Worm (Caenorhabditis elegans): ENCODE data around the gene Y39G8B.10.

Y39G8B.10 gene

ce11 chrII:13976161-13976560, 6.8 kb downstream of the Y39G8B.10 start, which contains the start of gene Y39G8B.2 (continued):
- TF ChIP-seq syd-9 (tag; optimal IDR thresholded peaks at IDR 0.05) (peak; percentile 52), C08G9.2 (tag; optimal IDR thresholded peaks at IDR 0.05) (peak; percentile 48), lin-11 (tag; optimal IDR thresholded peaks at IDR 0.05) (peak; percentile 9), dmd-4 (tag; optimal IDR thresholded peaks at IDR 0.05; ENCODE audit: borderline replicate concordance) (no peak), hlh-6 (tag; optimal IDR thresholded peaks at IDR 0.05) (no peak), ttx-3 (tag; optimal IDR thresholded peaks at IDR 0.05) (no peak), gmeb-2 (tag; optimal IDR thresholded peaks at IDR 0.05) (peak; percentile 20), fax-1 (tag; optimal IDR thresholded peaks at IDR 0.05) (no peak), rnt-1 (tag; optimal IDR thresholded peaks at IDR 0.05) (peak; percentile 36), ceh-22 (tag; optimal IDR thresholded peaks at IDR 0.05) (no peak), ahr-1 (tag; optimal IDR thresholded peaks at IDR 0.05) (no peak), K09A11.1 (tag; optimal IDR thresholded peaks at IDR 0.05; ENCODE audit: insufficient read depth) (peak; percentile 33), ceh-14 (tag; optimal IDR thresholded peaks at IDR 0.05) (peak; percentile 55), hlh-8 (tag; optimal IDR thresholded peaks at IDR 0.05) (no peak), ceh-24 (tag; optimal IDR thresholded peaks at IDR 0.05) (no peak), pat-9 (tag; optimal IDR thresholded peaks at IDR 0.05) (peak; percentile 8), Y22D7AL.16 (tag; optimal IDR thresholded peaks at IDR 0.05) (no peak), madf-2 (tag; optimal IDR thresholded peaks at IDR 0.05) (peak; percentile 41), fkh-6 (tag; optimal IDR thresholded peaks at IDR 0.05) (no peak), pax-1 (tag; optimal IDR thresholded peaks at IDR 0.05) (no peak), F13H6.1 (tag; optimal IDR thresholded peaks at IDR 0.05) (no peak), dve-1 (tag; optimal IDR thresholded peaks at IDR 0.05) (peak; percentile 59), che-1 (tag; optimal IDR thresholded peaks at IDR 0.05) (no peak), hlh-30 (tag; optimal IDR thresholded peaks at IDR 0.05; ENCODE audit: insufficient read depth) (peak; percentile 32)

DNA sequence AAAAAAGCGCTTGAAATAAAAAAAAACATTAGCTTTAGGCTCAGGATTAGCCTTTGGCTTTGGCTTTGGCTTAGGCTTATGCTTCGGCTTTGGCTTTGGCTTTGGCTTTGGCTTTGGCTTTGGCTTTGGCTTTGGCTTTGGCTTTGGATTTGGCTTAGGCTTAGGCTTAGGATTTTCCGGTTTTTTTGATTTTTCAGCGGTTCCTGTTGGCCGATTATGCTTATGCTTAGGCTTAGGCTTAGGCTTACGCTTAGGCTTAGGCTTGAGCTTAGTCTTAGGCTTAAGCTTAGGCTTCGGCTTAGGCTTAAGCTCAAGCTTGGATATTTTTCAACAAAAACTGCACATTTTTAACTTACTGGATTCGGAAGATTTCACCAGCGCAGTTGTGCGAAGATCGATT, 8.8 kb downstream of the Y39G8B.10 start:
- TF ChIP-seq ceh-48 (tag; optimal IDR thresholded peaks at IDR 0.05) = no peak
- TF ChIP-seq dve-1 (tag; optimal IDR thresholded peaks at IDR 0.05) = peak; percentile 45
- no peak for TF ChIP-seq nhr-232 (tag; optimal IDR thresholded peaks at IDR 0.05)
- TF ChIP-seq lim-6 (tag; optimal IDR thresholded peaks at IDR 0.05) = no peak

DNA sequence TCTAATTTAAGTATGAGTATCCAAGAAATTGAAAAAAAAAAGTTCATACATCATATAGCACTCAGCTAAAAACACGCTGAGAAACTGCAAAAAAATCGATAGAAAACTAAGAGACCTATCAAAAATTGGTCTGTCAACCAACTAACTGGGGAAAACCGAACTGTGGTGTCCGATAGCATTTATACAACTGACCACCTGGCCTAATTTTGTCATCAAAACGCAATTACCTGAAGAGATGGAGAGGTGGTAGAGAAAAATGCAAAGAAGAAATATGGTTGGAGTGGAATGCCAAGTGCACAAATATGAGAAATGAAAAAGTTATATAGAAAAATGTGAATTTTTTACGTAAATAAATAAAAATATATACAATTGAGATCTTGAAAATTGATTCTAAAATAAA, 9.4 kb downstream of the Y39G8B.10 start, which contains the start of gene Y39G8B.1:
TSS of gene Y39G8B.1 (minus strand) at position 299 of the 400 bp plus-strand sequence.
- TF ChIP-seq dmd-4 (tag; optimal IDR thresholded peaks at IDR 0.05; ENCODE audit: borderline replicate concordance) (no peak), ama-1 (optimal IDR thresholded peaks at IDR 0.05) (no peak), pha-2 (tag; optimal IDR thresholded peaks at IDR 0.05) (no peak), elt-4 (tag; optimal IDR thresholded peaks at IDR 0.05) (no peak)

DNA sequence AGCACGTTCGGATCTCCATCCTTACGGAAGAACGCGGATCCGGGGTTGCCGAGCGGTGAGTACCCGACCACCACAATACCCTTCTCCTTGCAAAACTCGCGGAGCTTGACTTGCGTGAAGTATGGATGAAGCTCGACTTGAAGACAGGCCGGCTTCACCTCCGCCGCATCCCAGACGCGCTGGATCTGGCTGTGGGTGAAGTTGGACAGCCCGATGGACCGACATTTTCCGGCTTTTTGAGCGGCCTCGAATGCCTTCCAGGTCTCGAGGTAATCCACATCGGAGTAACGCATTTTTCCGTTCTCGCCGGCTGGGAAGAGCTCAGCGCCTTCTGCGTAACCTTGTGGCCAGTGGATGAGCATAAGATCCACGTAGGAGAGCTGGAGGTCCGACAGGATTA, 10.7 kb downstream of the Y39G8B.10 start:
- no peak for TF ChIP-seq hlh-15 (tag; optimal IDR thresholded peaks at IDR 0.05)
- TF ChIP-seq sox-4 (tag; optimal IDR thresholded peaks at IDR 0.05) = no peak
- TF ChIP-seq pros-1 (tag; optimal IDR thresholded peaks at IDR 0.05) = no peak
- TF ChIP-seq hlh-13 (GFP tag; optimal IDR thresholded peaks at IDR 0.05) = no peak
- no peak for TF ChIP-seq lim-6 (tag; optimal IDR thresholded peaks at IDR 0.05)
- TF ChIP-seq sdc-2 (tag; optimal IDR thresholded peaks at IDR 0.05) = no peak
- no peak for TF ChIP-seq unc-55 (GFP tag; optimal IDR thresholded peaks at IDR 0.05)
- no peak for TF ChIP-seq unc-86 (tag; optimal IDR thresholded peaks at IDR 0.05)
- no peak for TF ChIP-seq ttx-3 (tag; optimal IDR thresholded peaks at IDR 0.05)
- no peak for TF ChIP-seq ceh-24 (tag; optimal IDR thresholded peaks at IDR 0.05)
- TF ChIP-seq fax-1 (tag; optimal IDR thresholded peaks at IDR 0.05) = no peak
- no peak for TF ChIP-seq elt-2 (tag; optimal IDR thresholded peaks at IDR 0.05)

Data from whole organism, late embryonic.